3 worm cellular contexts compared by ENCODE assay signal in genomic region chrIV:12391003-12391637, ce11.
TF ChIP-seq lines count a peak whose summit lies in the region.

rps-23 (minus strand) TSS chrIV:12391053.
dpm-3 (plus strand) TSS chrIV:12391587.

TF ChIP-seq in whole organism, L1 larva, 84 proteins besides CTCF, POLR2A, EP300 and RAD21 (continued from another document and continues in another):
- peak; percentile 94 for TF ChIP-seq lin-14 (GFP tag; optimal IDR thresholded peaks at IDR 0.05; lab: Kevin White, UChicago)
- peak; percentile 95 for TF ChIP-seq nhr-90 (tag; optimal IDR thresholded peaks at IDR 0.05; lab: Kevin White, UChicago; ENCODE audit: poor library complexity)
- peak; percentile 72 for TF ChIP-seq F16B12.6 (tag; optimal IDR thresholded peaks at IDR 0.05; lab: Kevin White, UChicago)
- peak; percentile 55 for TF ChIP-seq hpl-2 (GFP tag; optimal IDR thresholded peaks at IDR 0.05; lab: Kevin White, UChicago)
- TF ChIP-seq snpc-4 (tag; optimal IDR thresholded peaks at IDR 0.05; lab: Kevin White, UChicago): peak; percentile 75
- no peak for TF ChIP-seq ets-5 (GFP tag; IDR thresholded peaks at IDR 0.05; lab: Robert Waterston, UW)
- TF ChIP-seq lir-3 (tag; optimal IDR thresholded peaks at IDR 0.05; lab: Kevin White, UChicago; ENCODE audit: poor library complexity): peak; percentile 96
- TF ChIP-seq unc-30 (tag; optimal IDR thresholded peaks at IDR 0.05; lab: Kevin White, UChicago): no peak
- TF ChIP-seq nhr-28 (tag; optimal IDR thresholded peaks at IDR 0.05; lab: Kevin White, UChicago): no peak
- peak; percentile 91 for TF ChIP-seq dsc-1 (tag; optimal IDR thresholded peaks at IDR 0.05; lab: Kevin White, UChicago)
- TF ChIP-seq mdl-1 (tag; optimal IDR thresholded peaks at IDR 0.05; lab: Kevin White, UChicago): peak in 1 of 2 experiments; percentile 87
- TF ChIP-seq tlp-1 (tag; optimal IDR thresholded peaks at IDR 0.05; lab: Kevin White, UChicago): no peak
- peak; percentile 46 for TF ChIP-seq ceh-8 (GFP tag; optimal IDR thresholded peaks at IDR 0.05; lab: Kevin White, UChicago)
- no peak for TF ChIP-seq pqm-1 (tag; optimal IDR thresholded peaks at IDR 0.05; lab: Kevin White, UChicago)
- peak; percentile 83 to 88 (median 87) for TF ChIP-seq dpl-1 (GFP tag; optimal IDR thresholded peaks at IDR 0.05; lab: Kevin White, UChicago)
- TF ChIP-seq pax-3 (tag; optimal IDR thresholded peaks at IDR 0.05; lab: Kevin White, UChicago): peak; percentile 95
- peak; percentile 94 for TF ChIP-seq lin-15B (tag; optimal IDR thresholded peaks at IDR 0.05; lab: Kevin White, UChicago)
- peak; percentile 91 to 98 (median 93) for TF ChIP-seq ceh-82 (tag; optimal IDR thresholded peaks at IDR 0.05; lab: Kevin White, UChicago)
- TF ChIP-seq mab-9 (GFP tag; IDR thresholded peaks at IDR 0.05; lab: Robert Waterston, UW): peak; percentile 93
- TF ChIP-seq ces-1 (GFP tag; optimal IDR thresholded peaks at IDR 0.05; lab: Kevin White, UChicago): no peak
- peak; percentile 97 for TF ChIP-seq nhr-85 (tag; lab: Kevin White, UChicago)
- TF ChIP-seq jun-1 (tag; optimal IDR thresholded peaks at IDR 0.05; lab: Kevin White, UChicago): peak; percentile 86
- no peak for TF ChIP-seq nhr-76 (tag; optimal IDR thresholded peaks at IDR 0.05; lab: Kevin White, UChicago)
- TF ChIP-seq ztf-4 (tag; optimal IDR thresholded peaks at IDR 0.05; lab: Kevin White, UChicago): peak; percentile 83
- peak; percentile 87 for TF ChIP-seq fkh-4 (tag; optimal IDR thresholded peaks at IDR 0.05; lab: Kevin White, UChicago; ENCODE audit: borderline replicate concordance)
- TF ChIP-seq skn-1 (tag; optimal IDR thresholded peaks at IDR 0.05; lab: Kevin White, UChicago): peak; percentile 95
- TF ChIP-seq lin-35 (GFP tag; optimal IDR thresholded peaks at IDR 0.05; lab: Kevin White, UChicago): peak; percentile 88 to 93
- peak; percentile 99 for TF ChIP-seq rnt-1 (tag; optimal IDR thresholded peaks at IDR 0.05; lab: Kevin White, UChicago)
- no peak for TF ChIP-seq ceh-63 (GFP tag; optimal IDR thresholded peaks at IDR 0.05; lab: Kevin White, UChicago)
- peak; percentile 97 for TF ChIP-seq isw-1 (GFP tag; IDR thresholded peaks at IDR 0.05; lab: Robert Waterston, UW)
- TF ChIP-seq irx-1 (tag; optimal IDR thresholded peaks at IDR 0.05; lab: Kevin White, UChicago): peak; percentile 89
- TF ChIP-seq unc-86 (tag; optimal IDR thresholded peaks at IDR 0.05; lab: Kevin White, UChicago): peak; percentile 91
- TF ChIP-seq sox-4 (tag; optimal IDR thresholded peaks at IDR 0.05; lab: Kevin White, UChicago): peak; percentile 79
- peak; percentile 98 for TF ChIP-seq unc-130 (tag; optimal IDR thresholded peaks at IDR 0.05; lab: Kevin White, UChicago)
- TF ChIP-seq egl-27 (tag; optimal IDR thresholded peaks at IDR 0.05; lab: Kevin White, UChicago): no peak
- TF ChIP-seq xbp-1 (tag; optimal IDR thresholded peaks at IDR 0.05; lab: Kevin White, UChicago): peak; percentile 94
- no peak for TF ChIP-seq hlh-4 (tag; optimal IDR thresholded peaks at IDR 0.05; lab: Kevin White, UChicago)
- peak; percentile 96 for TF ChIP-seq nhr-19 (GFP tag; conservative IDR thresholded peaks at IDR 0.05; lab: Robert Waterston, UW)
- peak; percentile 98 for TF ChIP-seq fkh-8 (tag; optimal IDR thresholded peaks at IDR 0.05; lab: Kevin White, UChicago)
- peak; percentile 84 for TF ChIP-seq nhr-77 (tag; optimal IDR thresholded peaks at IDR 0.05; lab: Kevin White, UChicago)
- peak; percentile 95 for TF ChIP-seq tbx-2 (tag; optimal IDR thresholded peaks at IDR 0.05; lab: Kevin White, UChicago)
- peak; percentile 62 for TF ChIP-seq nhr-237 (tag; optimal IDR thresholded peaks at IDR 0.05; lab: Kevin White, UChicago)
- TF ChIP-seq alr-1 (tag; optimal IDR thresholded peaks at IDR 0.05; lab: Kevin White, UChicago; ENCODE audit: borderline replicate concordance): no peak
- peak; percentile 91 for TF ChIP-seq fos-1 (tag; optimal IDR thresholded peaks at IDR 0.05; lab: Kevin White, UChicago)

TF ChIP-seq in whole organism, L3 larva, 47 proteins besides CTCF, POLR2A, EP300 and RAD21 (continued from another document):
- TF ChIP-seq nhr-23 (tag; optimal IDR thresholded peaks at IDR 0.05; lab: Kevin White, UChicago): peak; percentile 97
- peak; percentile 81 for TF ChIP-seq ceh-82 (tag; optimal IDR thresholded peaks at IDR 0.05; lab: Kevin White, UChicago)
- TF ChIP-seq elt-3 (tag; optimal IDR thresholded peaks at IDR 0.05; lab: Kevin White, UChicago): no peak
- TF ChIP-seq snpc-4 (tag; optimal IDR thresholded peaks at IDR 0.05; lab: Kevin White, UChicago): peak; percentile 90
- TF ChIP-seq pha-4 (tag; optimal IDR thresholded peaks at IDR 0.05; lab: Kevin White, UChicago): peak; percentile 98
- TF ChIP-seq lin-15B (tag; optimal IDR thresholded peaks at IDR 0.05; lab: Kevin White, UChicago): peak; percentile 98
- TF ChIP-seq ZK546.5 (tag; optimal IDR thresholded peaks at IDR 0.05; lab: Kevin White, UChicago): peak; percentile 94
- peak; percentile 99 for TF ChIP-seq nfya-1 (tag; optimal IDR thresholded peaks at IDR 0.05; lab: Kevin White, UChicago; ENCODE audit: insufficient read depth)
- peak; percentile 48 for TF ChIP-seq mdl-1 (tag; optimal IDR thresholded peaks at IDR 0.05; lab: Kevin White, UChicago)
- no peak for TF ChIP-seq daf-12 (tag; optimal IDR thresholded peaks at IDR 0.05; lab: Kevin White, UChicago)
- TF ChIP-seq elt-2 (tag; optimal IDR thresholded peaks at IDR 0.05; lab: Kevin White, UChicago): peak; percentile 77
- TF ChIP-seq pqm-1 (tag; optimal IDR thresholded peaks at IDR 0.05; lab: Kevin White, UChicago): peak; percentile 91
- peak; percentile 74 for TF ChIP-seq ceh-28 (tag; optimal IDR thresholded peaks at IDR 0.05; lab: Kevin White, UChicago)
- TF ChIP-seq ceh-16 (tag; optimal IDR thresholded peaks at IDR 0.05; lab: Kevin White, UChicago): peak; percentile 55
- no peak for TF ChIP-seq fos-1 (tag; optimal IDR thresholded peaks at IDR 0.05; lab: Kevin White, UChicago)
- peak; percentile 65 for TF ChIP-seq jun-1 (tag; optimal IDR thresholded peaks at IDR 0.05; lab: Kevin White, UChicago)
- no peak for TF ChIP-seq nhr-67 (tag; optimal IDR thresholded peaks at IDR 0.05; lab: Kevin White, UChicago)
- TF ChIP-seq lsy-12 (tag; optimal IDR thresholded peaks at IDR 0.05; lab: Kevin White, UChicago): peak; percentile 95
- peak; percentile 88 for TF ChIP-seq skn-1 (tag; optimal IDR thresholded peaks at IDR 0.05; lab: Kevin White, UChicago)

TF ChIP-seq in whole organism, young adult, 124 proteins besides CTCF, POLR2A, EP300 and RAD21 (continued from another document and continues in another):
- TF ChIP-seq D2030.7 (GFP tag; IDR thresholded peaks at IDR 0.05; lab: Robert Waterston, UW): peak; percentile 95
- TF ChIP-seq ztf-25 (GFP tag; IDR thresholded peaks at IDR 0.05; lab: Robert Waterston, UW): peak; percentile 96
- peak; percentile 92 for TF ChIP-seq mcd-1 (GFP tag; IDR thresholded peaks at IDR 0.05; lab: Robert Waterston, UW)
- TF ChIP-seq C06A6.2 (GFP tag; conservative IDR thresholded peaks at IDR 0.05; lab: Robert Waterston, UW): peak; percentile 52
- peak; percentile 79 for TF ChIP-seq hmg-1.2 (GFP tag; IDR thresholded peaks at IDR 0.05; lab: Robert Waterston, UW)
- 0 out of 2 replicates have a peak, but pooled peaks have one; percentile 73 for TF ChIP-seq nfya-2 (GFP tag; IDR thresholded peaks at IDR 0.05; lab: Robert Waterston, UW)
- peak; percentile 75 for TF ChIP-seq tbp1 (GFP tag; optimal IDR thresholded peaks at IDR 0.05; lab: Kevin White, UChicago)
- peak; percentile 69 for TF ChIP-seq hrde-1 (tag; optimal IDR thresholded peaks at IDR 0.05; lab: Kevin White, UChicago; ENCODE audit: borderline replicate concordance)
- TF ChIP-seq lir-1 (GFP tag; conservative IDR thresholded peaks at IDR 0.05; lab: Robert Waterston, UW): peak; percentile 87
- TF ChIP-seq nhr-27 (tag; optimal IDR thresholded peaks at IDR 0.05; lab: Kevin White, UChicago): no peak
- TF ChIP-seq repo-1 (tag; optimal IDR thresholded peaks at IDR 0.05; lab: Kevin White, UChicago): peak; percentile 42
- TF ChIP-seq ceh-79 (tag; optimal IDR thresholded peaks at IDR 0.05; lab: Kevin White, UChicago): no peak
- peak; percentile 75; the same call in 1 of the 2 replicates for TF ChIP-seq C17E4.6 (GFP tag; IDR thresholded peaks at IDR 0.05; lab: Robert Waterston, UW)
- TF ChIP-seq ccch-3 (GFP tag; optimal IDR thresholded peaks at IDR 0.05; lab: Kevin White, UChicago): peak; percentile 95
- TF ChIP-seq pbrm-1 (GFP tag; IDR thresholded peaks at IDR 0.05; lab: Robert Waterston, UW): peak; percentile 95
- peak; percentile 55 to 90 for TF ChIP-seq let-607 (tag; optimal IDR thresholded peaks at IDR 0.05; lab: Kevin White, UChicago)
- peak; percentile 77 for TF ChIP-seq Y53G8AR.9 (GFP tag; conservative IDR thresholded peaks at IDR 0.05; lab: Robert Waterston, UW)
- TF ChIP-seq ztf-18 (tag; optimal IDR thresholded peaks at IDR 0.05; lab: Kevin White, UChicago): peak; percentile 63
- TF ChIP-seq mes-4 (tag; optimal IDR thresholded peaks at IDR 0.05; lab: Kevin White, UChicago): no peak
- peak; percentile 60 for TF ChIP-seq F22D6.2 (tag; optimal IDR thresholded peaks at IDR 0.05; lab: Kevin White, UChicago)
- TF ChIP-seq F57A8.1 (GFP tag; optimal IDR thresholded peaks at IDR 0.05; lab: Kevin White, UChicago): no peak
- TF ChIP-seq snpc-1.3 (tag; optimal IDR thresholded peaks at IDR 0.05; lab: Kevin White, UChicago; ENCODE audit: insufficient read depth): peak; percentile 94
- TF ChIP-seq ztf-28 (GFP tag; IDR thresholded peaks at IDR 0.05; lab: Robert Waterston, UW): peak; percentile 98
- peak; percentile 46 for TF ChIP-seq dpl-1 (GFP tag; optimal IDR thresholded peaks at IDR 0.05; lab: Kevin White, UChicago)
- peak; percentile 91 for TF ChIP-seq madf-10 (tag; optimal IDR thresholded peaks at IDR 0.05; lab: Kevin White, UChicago)
- peak; percentile 88 for TF ChIP-seq K11D2.4 (GFP tag; IDR thresholded peaks at IDR 0.05; lab: Robert Waterston, UW)
- TF ChIP-seq ztf-6 (GFP tag; IDR thresholded peaks at IDR 0.05; lab: Robert Waterston, UW): peak; percentile 87
- peak; percentile 33 for TF ChIP-seq chd-7 (tag; optimal IDR thresholded peaks at IDR 0.05; lab: Kevin White, UChicago)
- TF ChIP-seq Y95B8A.8 (GFP tag; IDR thresholded peaks at IDR 0.05; lab: Robert Waterston, UW): peak; percentile 94
- no peak for TF ChIP-seq ama-1 (optimal IDR thresholded peaks at IDR 0.05; lab: Kevin White, UChicago)
- TF ChIP-seq ama-1 (GFP tag; optimal IDR thresholded peaks at IDR 0.05; lab: Kevin White, UChicago): no peak
- TF ChIP-seq ZK185.1 (tag; optimal IDR thresholded peaks at IDR 0.05; lab: Kevin White, UChicago; ENCODE audit: poor library complexity, severe bottlenecking): peak; percentile 91
- TF ChIP-seq snpc-1.1 (tag; optimal IDR thresholded peaks at IDR 0.05; lab: Kevin White, UChicago; ENCODE audit: insufficient read depth): peak; percentile 30
- peak; percentile 68 for TF ChIP-seq xnd-1 (tag; optimal IDR thresholded peaks at IDR 0.05; lab: Kevin White, UChicago)
- peak; percentile 93 for TF ChIP-seq pha-4 (tag; optimal IDR thresholded peaks at IDR 0.05; lab: Kevin White, UChicago)
- peak; percentile 68 for TF ChIP-seq zim-3 (tag; optimal IDR thresholded peaks at IDR 0.05; lab: Kevin White, UChicago)
- peak; percentile 75 for TF ChIP-seq snpc-3.4 (tag; optimal IDR thresholded peaks at IDR 0.05; lab: Kevin White, UChicago)
- peak; percentile 61; the same call in 1 of the 2 replicates for TF ChIP-seq lin-26 (GFP tag; IDR thresholded peaks at IDR 0.05; lab: Robert Waterston, UW)
- peak; percentile 97 for TF ChIP-seq unc-130 (GFP tag; optimal IDR thresholded peaks at IDR 0.05; lab: Kevin White, UChicago)
- TF ChIP-seq lsl-1 (GFP tag; optimal IDR thresholded peaks at IDR 0.05; lab: Kevin White, UChicago): peak; percentile 98
- TF ChIP-seq nhr-120 (GFP tag; IDR thresholded peaks at IDR 0.05; lab: Robert Waterston, UW): 0 out of 2 replicates have a peak, but pooled peaks have one; percentile 62
- no peak for TF ChIP-seq nhr-90 (tag; optimal IDR thresholded peaks at IDR 0.05; lab: Kevin White, UChicago)
- TF ChIP-seq nhr-179 (tag; optimal IDR thresholded peaks at IDR 0.05; lab: Kevin White, UChicago): no peak
- TF ChIP-seq B0035.1 (tag; optimal IDR thresholded peaks at IDR 0.05; lab: Kevin White, UChicago): peak; percentile 40
- peak; percentile 15 for TF ChIP-seq rpc-1 (optimal IDR thresholded peaks at IDR 0.05; lab: Kevin White, UChicago)
- TF ChIP-seq rpc-1 (tag; optimal IDR thresholded peaks at IDR 0.05; lab: Kevin White, UChicago): peak; percentile 6
- TF ChIP-seq ztf-3 (GFP tag; optimal IDR thresholded peaks at IDR 0.05; lab: Kevin White, UChicago): no peak
- TF ChIP-seq mxl-1 (tag; optimal IDR thresholded peaks at IDR 0.05; lab: Kevin White, UChicago): no peak
- TF ChIP-seq nfyb-1 (GFP tag; IDR thresholded peaks at IDR 0.05; lab: Robert Waterston, UW): peak; percentile 91
- 0 out of 2 replicates have a peak, but pooled peaks have one; percentile 59 for TF ChIP-seq hmg-20 (GFP tag; IDR thresholded peaks at IDR 0.05; lab: Robert Waterston, UW)
- peak; percentile 85 for TF ChIP-seq egrh-3 (GFP tag; IDR thresholded peaks at IDR 0.05; lab: Robert Waterston, UW)
- no peak for TF ChIP-seq dpff-1 (tag; optimal IDR thresholded peaks at IDR 0.05; lab: Kevin White, UChicago)
- TF ChIP-seq F55B11.4 (tag; optimal IDR thresholded peaks at IDR 0.05; lab: Kevin White, UChicago; ENCODE audit: borderline replicate concordance, insufficient read depth): no peak
- peak; percentile 49 for TF ChIP-seq ztf-26 (tag; optimal IDR thresholded peaks at IDR 0.05; lab: Kevin White, UChicago)
- TF ChIP-seq let-526 (GFP tag; IDR thresholded peaks at IDR 0.05; lab: Robert Waterston, UW): peak; percentile 97
- no peak for TF ChIP-seq tbx-9 (tag; optimal IDR thresholded peaks at IDR 0.05; lab: Kevin White, UChicago; ENCODE audit: borderline replicate concordance)
- peak; percentile 92 for TF ChIP-seq Y67H2A.10 (GFP tag; conservative IDR thresholded peaks at IDR 0.05; lab: Robert Waterston, UW)
- TF ChIP-seq F23B12.7 (tag; optimal IDR thresholded peaks at IDR 0.05; lab: Kevin White, UChicago; ENCODE audit: insufficient read depth): peak; percentile 93
- TF ChIP-seq madf-6 (GFP tag; IDR thresholded peaks at IDR 0.05; lab: Robert Waterston, UW): peak; percentile 95
- peak; percentile 56 for TF ChIP-seq atf-7 (tag; optimal IDR thresholded peaks at IDR 0.05; lab: Kevin White, UChicago)
- TF ChIP-seq nhr-80 (tag; optimal IDR thresholded peaks at IDR 0.05; lab: Kevin White, UChicago): peak; percentile 83
- peak; percentile 37 for TF ChIP-seq B0261.1 (tag; optimal IDR thresholded peaks at IDR 0.05; lab: Kevin White, UChicago)
- TF ChIP-seq lin-40 (tag; optimal IDR thresholded peaks at IDR 0.05; lab: Kevin White, UChicago): no peak
- no peak for TF ChIP-seq nfya-1 (tag; optimal IDR thresholded peaks at IDR 0.05; lab: Kevin White, UChicago; ENCODE audit: borderline replicate concordance, insufficient read depth)
- peak; percentile 83 for TF ChIP-seq cebp-1 (GFP tag; IDR thresholded peaks at IDR 0.05; lab: Robert Waterston, UW)
- peak; percentile 89 for TF ChIP-seq cebp-1 (tag; optimal IDR thresholded peaks at IDR 0.05; lab: Kevin White, UChicago)
- TF ChIP-seq athp-1 (tag; optimal IDR thresholded peaks at IDR 0.05; lab: Kevin White, UChicago): peak; percentile 89
- TF ChIP-seq sptf-2 (GFP tag; optimal IDR thresholded peaks at IDR 0.05; lab: Kevin White, UChicago): peak; percentile 40
- no peak for TF ChIP-seq ceh-58 (GFP tag; IDR thresholded peaks at IDR 0.05; lab: Robert Waterston, UW)
- TF ChIP-seq F39B2.1 (GFP tag; IDR thresholded peaks at IDR 0.05; lab: Robert Waterston, UW): peak; percentile 81; the same call in 1 of the 2 replicates
- TF ChIP-seq egl-44 (GFP tag; IDR thresholded peaks at IDR 0.05; lab: Robert Waterston, UW): peak; percentile 82
- TF ChIP-seq F49E8.2 (tag; optimal IDR thresholded peaks at IDR 0.05; lab: Kevin White, UChicago; ENCODE audit: insufficient read depth): peak; percentile 87
- TF ChIP-seq attf-3 (GFP tag; conservative IDR thresholded peaks at IDR 0.05; lab: Robert Waterston, UW): peak; percentile 88
- TF ChIP-seq lag-1 (GFP tag; IDR thresholded peaks at IDR 0.05; lab: Robert Waterston, UW): 0 out of 2 replicates have a peak, but pooled peaks have one; percentile 32
